Fruit fly (Drosophila melanogaster): ENCODE data around the gene nej.
A peak's percentile ranks its signal among the peaks of the same experiment; 100 is the strongest.

The nej gene

dm6 chrX:9641184-9641772 lies 45.6 kb downstream of the nej start (continued):
- TF ChIP-seq CG10543 (GFP tag; optimal IDR thresholded peaks at IDR 0.05) = peak; percentile 25
- no peak for TF ChIP-seq ERR (GFP tag; optimal IDR thresholded peaks at IDR 0.05)
- no peak for TF ChIP-seq CG2202 (tag; optimal IDR thresholded peaks at IDR 0.05)
- peak; percentile 6 for TF ChIP-seq Dip3 (GFP tag; optimal IDR thresholded peaks at IDR 0.05)
- no peak for TF ChIP-seq zf30C (GFP tag; optimal IDR thresholded peaks at IDR 0.05)
- no peak for TF ChIP-seq sna (GFP tag; IDR thresholded peaks at IDR 0.05; ENCODE audit: partially characterized antibody)
- TF ChIP-seq Sox100B (GFP tag; optimal IDR thresholded peaks at IDR 0.05) = peak; percentile 75
- TF ChIP-seq ind (GFP tag; optimal IDR thresholded peaks at IDR 0.05) = peak; percentile 61
- TF ChIP-seq org-1 (GFP tag; optimal IDR thresholded peaks at IDR 0.05) = peak; percentile 70
- peak; percentile 65 for TF ChIP-seq CG9215 (GFP tag; IDR thresholded peaks at IDR 0.05)
- no peak for TF ChIP-seq Dip2 (GFP tag; IDR thresholded peaks at IDR 0.05)
- TF ChIP-seq ken (GFP tag; IDR thresholded peaks at IDR 0.05) = peak; percentile 9; the same call in 1 of the 3 replicates
- TF ChIP-seq gro (GFP tag; optimal IDR thresholded peaks at IDR 0.05) = peak; percentile 21
- peak; percentile 90 for TF ChIP-seq Hmr (GFP tag; optimal IDR thresholded peaks at IDR 0.05)
- no peak for TF ChIP-seq nom (GFP tag; optimal IDR thresholded peaks at IDR 0.05)
- TF ChIP-seq HLH3B (GFP tag; IDR thresholded peaks at IDR 0.05) = peak; percentile 63
- peak; percentile 10 for TF ChIP-seq oc (tag; optimal IDR thresholded peaks at IDR 0.05)
- TF ChIP-seq caup (GFP tag; optimal IDR thresholded peaks at IDR 0.05; ENCODE audit: severe bottlenecking) = peak; percentile 71
- TF ChIP-seq CG11723 (GFP tag; optimal IDR thresholded peaks at IDR 0.05) = no peak
- peak; percentile 80 for TF ChIP-seq CG12299 (tag; optimal IDR thresholded peaks at IDR 0.05)
- peak; percentile 2 for TF ChIP-seq abd-A (tag; optimal IDR thresholded peaks at IDR 0.05)
- no peak for TF ChIP-seq pros (GFP tag; optimal IDR thresholded peaks at IDR 0.05)
- TF ChIP-seq fd102C (GFP tag; optimal IDR thresholded peaks at IDR 0.05) = no peak
- TF ChIP-seq CG14667 (GFP tag; IDR thresholded peaks at IDR 0.05) = peak; percentile 29; the same call in 1 of the 2 replicates
- TF ChIP-seq Dek (tag; optimal IDR thresholded peaks at IDR 0.05) = peak; percentile 90
- no peak for TF ChIP-seq usp (GFP tag; optimal IDR thresholded peaks at IDR 0.05)
- no peak for TF ChIP-seq CG17912 (GFP tag; optimal IDR thresholded peaks at IDR 0.05)
- no peak for TF ChIP-seq cad (GFP tag; optimal IDR thresholded peaks at IDR 0.05)
- TF ChIP-seq nerfin-1 (tag; optimal IDR thresholded peaks at IDR 0.05) = peak; percentile 21
- TF ChIP-seq her (GFP tag; optimal IDR thresholded peaks at IDR 0.05) = no peak
- TF ChIP-seq Hand (GFP tag; optimal IDR thresholded peaks at IDR 0.05) = peak; percentile 75
- peak; percentile 51 for TF ChIP-seq E2f2 (GFP tag; IDR thresholded peaks at IDR 0.05)
- TF ChIP-seq lmd (GFP tag; IDR thresholded peaks at IDR 0.05) = peak; percentile 74
- no peak for TF ChIP-seq lola (GFP tag; optimal IDR thresholded peaks at IDR 0.05)
- TF ChIP-seq CG7839 (tag; optimal IDR thresholded peaks at IDR 0.05) = peak; percentile 88
- peak; percentile 51 for TF ChIP-seq fd96Cb (tag; optimal IDR thresholded peaks at IDR 0.05)
- TF ChIP-seq chm (GFP tag; IDR thresholded peaks at IDR 0.05) = peak; percentile 37; the same call in 1 of the 2 replicates
- no peak for TF ChIP-seq pita (GFP tag; optimal IDR thresholded peaks at IDR 0.05)
- TF ChIP-seq CHES-1-like (GFP tag; optimal IDR thresholded peaks at IDR 0.05) = no peak
- peak in 1 of 2 experiments; percentile 9 for TF ChIP-seq Pdp1 (GFP tag; optimal IDR thresholded peaks at IDR 0.05)
- TF ChIP-seq CG7357 (GFP tag; IDR thresholded peaks at IDR 0.05) = 0 out of 3 replicates have a peak, but pooled peaks have one; percentile 32
- TF ChIP-seq sug (tag; optimal IDR thresholded peaks at IDR 0.05) = peak; percentile 46
- TF ChIP-seq CG15601 (tag; optimal IDR thresholded peaks at IDR 0.05) = no peak
- peak; percentile 46 for TF ChIP-seq CG8388 (GFP tag; optimal IDR thresholded peaks at IDR 0.05)
- no peak for TF ChIP-seq mld (GFP tag; IDR thresholded peaks at IDR 0.05; ENCODE audit: partially characterized antibody)
- TF ChIP-seq Optix (GFP tag; IDR thresholded peaks at IDR 0.05) = no peak
- TF ChIP-seq slbo (GFP tag; IDR thresholded peaks at IDR 0.05) = peak; percentile 85
- TF ChIP-seq YL-1 (GFP tag; optimal IDR thresholded peaks at IDR 0.05) = no peak
- peak; percentile 80 for TF ChIP-seq CG2120 (GFP tag; optimal IDR thresholded peaks at IDR 0.05)

Data from whole organism, embryonic.